Worm (Caenorhabditis elegans): ENCODE results near the gene H01M10.2.

DNA sequence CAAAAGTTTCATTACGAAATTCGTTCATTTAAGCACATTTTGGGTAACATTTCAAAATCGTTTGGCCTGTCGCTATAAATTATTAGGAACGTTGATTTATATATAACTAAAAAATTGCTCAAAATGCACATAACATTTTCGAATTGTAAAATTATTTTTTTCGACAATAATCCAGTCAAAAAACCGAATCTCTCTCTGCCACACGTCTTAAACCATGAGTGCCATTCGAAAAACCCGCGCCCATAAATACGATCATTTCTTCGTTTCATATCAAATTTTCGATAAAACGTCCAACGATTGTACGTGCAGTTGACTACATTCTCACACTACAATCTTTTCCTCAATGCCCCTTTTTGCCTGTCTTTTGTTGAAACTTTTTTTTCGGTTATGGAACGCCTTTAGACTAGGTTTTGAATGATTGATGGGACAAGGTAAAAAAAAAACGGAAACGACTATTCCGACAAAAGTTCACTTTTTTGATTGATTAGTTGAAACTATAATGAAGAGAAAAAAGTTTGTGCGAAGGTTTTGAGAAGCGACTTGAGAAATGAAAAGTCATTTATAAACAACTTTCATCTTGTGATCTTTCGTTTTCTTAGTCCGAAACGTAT lies 7.2 kb upstream of the H01M10.2 start:
- TF ChIP-seq nhr-11 (tag; optimal IDR thresholded peaks at IDR 0.05): no peak
- TF ChIP-seq ztf-4 (tag; optimal IDR thresholded peaks at IDR 0.05): no peak
- no peak for TF ChIP-seq ztf-11 (tag; optimal IDR thresholded peaks at IDR 0.05)
- TF ChIP-seq nhr-90 (tag; optimal IDR thresholded peaks at IDR 0.05; ENCODE audit: poor library complexity): no peak
- no peak for TF ChIP-seq zag-1 (tag; optimal IDR thresholded peaks at IDR 0.05)
- TF ChIP-seq unc-30 (tag; optimal IDR thresholded peaks at IDR 0.05): no peak
- no peak for TF ChIP-seq Y116A8C.19 (tag; optimal IDR thresholded peaks at IDR 0.05; ENCODE audit: borderline replicate concordance)
- no peak for TF ChIP-seq lin-15B (tag; optimal IDR thresholded peaks at IDR 0.05)
- TF ChIP-seq sox-4 (tag; optimal IDR thresholded peaks at IDR 0.05): no peak
- no peak for TF ChIP-seq nhr-76 (tag; optimal IDR thresholded peaks at IDR 0.05)
- TF ChIP-seq dpl-1 (GFP tag; optimal IDR thresholded peaks at IDR 0.05): no peak

Data from whole organism, L1 larva.